Worm (Caenorhabditis elegans): ENCODE data around the gene mdt-8.
A peak's percentile ranks its signal among the peaks of the same experiment; 100 is the strongest.

mdt-8 gene

DNA sequence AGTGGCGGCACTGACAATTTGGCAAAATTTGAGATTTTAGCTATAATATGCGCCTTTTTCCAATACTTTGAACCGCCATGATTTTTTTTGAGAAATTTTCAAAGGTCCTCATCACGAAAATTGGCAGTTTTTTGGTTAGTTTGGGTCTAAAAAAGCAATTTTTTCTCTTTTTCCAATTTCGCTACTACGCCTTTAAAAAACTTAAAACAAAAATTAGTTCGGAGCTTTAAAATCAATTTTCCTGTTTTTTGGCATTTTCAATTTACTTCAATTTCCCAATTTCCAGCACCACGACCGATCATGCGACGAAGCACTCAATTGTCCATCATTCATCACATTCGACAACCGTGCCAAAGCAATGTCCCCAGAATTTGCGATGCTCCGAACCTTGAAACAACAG, 36.3 kb downstream of the mdt-8 start, which contains the start of gene B0334.5:
Gene B0334.5 (plus strand): TSS at position 301 of the 400 bp plus-strand sequence.
- TF ChIP-seq sdz-12 (GFP tag; optimal IDR thresholded peaks at IDR 0.05) (no peak), snpc-1.2 (GFP tag; IDR thresholded peaks at IDR 0.05) (no peak), fkh-10 (GFP tag; optimal IDR thresholded peaks at IDR 0.05) (no peak), madf-9 (GFP tag; conservative IDR thresholded peaks at IDR 0.05) (no peak), unc-62 (GFP tag; optimal IDR thresholded peaks at IDR 0.05 in 1 of 2) (peak in 1 of 2 experiments; percentile 81), unc-62 (tag; optimal IDR thresholded peaks at IDR 0.05) (no peak), nhr-42 (GFP tag; IDR thresholded peaks at IDR 0.05) (no peak)

DNA sequence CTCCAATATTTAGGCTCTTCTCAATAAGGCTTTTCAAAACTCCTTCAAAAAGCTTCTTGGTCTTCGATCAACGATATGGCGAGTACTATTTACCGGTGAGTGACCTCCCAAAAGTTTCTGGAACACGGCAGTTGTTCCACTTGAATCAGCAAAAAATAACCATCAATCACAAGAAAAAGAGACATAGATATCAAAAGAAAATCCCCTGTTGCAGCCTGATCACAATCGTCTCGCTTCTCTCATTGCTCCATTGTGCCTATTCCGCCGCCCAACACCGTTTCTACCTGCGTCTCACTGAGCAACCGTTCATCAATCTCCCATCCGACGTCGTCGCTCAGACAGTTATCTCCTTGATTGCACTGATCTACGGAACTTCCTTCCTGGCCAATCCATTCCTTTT, 36.8 kb downstream of the mdt-8 start, which contains the start of gene emc-5:
Gene emc-5 (plus strand): TSS at position 14 of the 400 bp plus-strand sequence.
- TF ChIP-seq hmg-1.1 (GFP tag; IDR thresholded peaks at IDR 0.05) (no peak), lsy-2 (tag; optimal IDR thresholded peaks at IDR 0.05) (peak in 1 of 2 experiments; percentile 15), daf-16 (GFP tag; optimal IDR thresholded peaks at IDR 0.05) (peak in 1 of 2 experiments; percentile 43), daf-16 (tag; optimal IDR thresholded peaks at IDR 0.05) (no peak), mes-2 (tag; optimal IDR thresholded peaks at IDR 0.05; ENCODE audit: poor library complexity, severe bottlenecking) (peak; percentile 29), ceh-62 (tag; optimal IDR thresholded peaks at IDR 0.05) (no peak), ceh-44 (GFP tag; IDR thresholded peaks at IDR 0.05) (no peak)

ce11 chrII:11495806-11496205, 37.8 kb downstream of the mdt-8 start:
- TF ChIP-seq F49E8.2 (tag; optimal IDR thresholded peaks at IDR 0.05; ENCODE audit: borderline replicate concordance) (no peak), lin-39 (tag; optimal IDR thresholded peaks at IDR 0.05) (no peak), daf-12 (tag; optimal IDR thresholded peaks at IDR 0.05) (no peak), ceh-20 (GFP tag; IDR thresholded peaks at IDR 0.05) (no peak), zag-1 (tag; optimal IDR thresholded peaks at IDR 0.05) (no peak), spr-3 (GFP tag; optimal IDR thresholded peaks at IDR 0.05) (no peak)

DNA sequence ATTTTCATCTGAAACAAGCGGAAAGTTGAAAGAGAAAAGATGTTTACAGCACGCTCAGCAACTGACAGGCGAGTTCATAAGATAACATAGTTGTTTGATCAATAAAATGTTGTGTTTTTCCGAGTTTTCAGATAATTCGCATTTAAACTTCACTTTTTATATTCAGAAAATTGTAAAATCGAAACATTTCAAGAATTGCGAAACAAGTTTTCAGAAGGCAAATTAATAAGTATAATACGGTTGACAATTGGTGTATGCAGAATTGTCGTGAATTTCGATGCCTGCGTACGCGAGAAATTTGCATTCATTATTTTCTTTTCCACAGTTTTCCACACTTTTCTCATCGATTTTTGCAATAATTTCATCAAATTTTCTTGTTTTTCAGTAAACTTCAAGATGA, 38.3 kb downstream of the mdt-8 start, which contains the start of the genes ooc-3 and B0334.4:
Gene ooc-3 (minus strand): TSS at position 15 of the 400 bp plus-strand sequence.
Gene B0334.4 (plus strand): TSS at position 386 of the 400 bp plus-strand sequence.
- TF ChIP-seq daf-8 (GFP tag; IDR thresholded peaks at IDR 0.05) (no peak), hlh-30 (tag; optimal IDR thresholded peaks at IDR 0.05; ENCODE audit: insufficient read depth) (peak; percentile 7), fos-1 (tag; optimal IDR thresholded peaks at IDR 0.05) (no peak), Y48G9A.11 (GFP tag; IDR thresholded peaks at IDR 0.05) (no peak), lsy-2 (tag; optimal IDR thresholded peaks at IDR 0.05) (peak in 1 of 2 experiments; percentile 94), mes-2 (tag; optimal IDR thresholded peaks at IDR 0.05; ENCODE audit: poor library complexity, severe bottlenecking) (peak; percentile 26), daf-16 (GFP tag; optimal IDR thresholded peaks at IDR 0.05) (no peak), daf-16 (tag; optimal IDR thresholded peaks at IDR 0.05) (peak; percentile 64), dpl-1 (GFP tag; optimal IDR thresholded peaks at IDR 0.05) (peak; percentile 42), aha-1 (tag) (no peak)

- TF ChIP-seq aha-1 (tag) (peak; percentile 59), lsy-2 (tag; optimal IDR thresholded peaks at IDR 0.05) (peak in 1 of 2 experiments; percentile 56), dve-1 (tag; optimal IDR thresholded peaks at IDR 0.05; ENCODE audit: insufficient read depth) (peak; percentile 71), F49E8.2 (tag; optimal IDR thresholded peaks at IDR 0.05; ENCODE audit: borderline replicate concordance) (no peak), rbr-2 (tag; optimal IDR thresholded peaks at IDR 0.05) (no peak), mes-2 (tag; optimal IDR thresholded peaks at IDR 0.05; ENCODE audit: poor library complexity, severe bottlenecking) (peak; percentile 34), nhr-77 (tag; optimal IDR thresholded peaks at IDR 0.05) (peak; percentile 9), jun-1 (tag; optimal IDR thresholded peaks at IDR 0.05) (peak; percentile 35), daf-8 (GFP tag; IDR thresholded peaks at IDR 0.05) (no peak), egl-27 (tag; optimal IDR thresholded peaks at IDR 0.05) (no peak), daf-16 (GFP tag; optimal IDR thresholded peaks at IDR 0.05) (no peak), daf-16 (tag; optimal IDR thresholded peaks at IDR 0.05) (peak; percentile 19), pqm-1 (tag; optimal IDR thresholded peaks at IDR 0.05) (no peak), snpc-4 (tag; optimal IDR thresholded peaks at IDR 0.05) (no peak), mep-1 (tag; optimal IDR thresholded peaks at IDR 0.05) (peak; percentile 41), tra-1 (GFP tag; IDR thresholded peaks at IDR 0.05) (no peak), nhr-25 (tag; optimal IDR thresholded peaks at IDR 0.05; ENCODE audit: borderline replicate concordance, insufficient read depth) (peak; percentile 1), spr-1 (tag; optimal IDR thresholded peaks at IDR 0.05) (no peak), pha-4 (GFP tag; IDR thresholded peaks at IDR 0.05) (no peak), pha-4 (tag; optimal IDR thresholded peaks at IDR 0.05) (no peak), lin-13 (GFP tag; optimal IDR thresholded peaks at IDR 0.05) (peak; percentile 15), hlh-30 (tag; optimal IDR thresholded peaks at IDR 0.05; ENCODE audit: insufficient read depth) (peak; percentile 43), ztf-7 (tag; optimal IDR thresholded peaks at IDR 0.05) (no peak), F10B5.3 (tag; optimal IDR thresholded peaks at IDR 0.05) (no peak), spr-3 (GFP tag; optimal IDR thresholded peaks at IDR 0.05) (no peak), D1046.2 (GFP tag; IDR thresholded peaks at IDR 0.05) (no peak)
Observed at ce11 chrII:11492843-11493242, 40.8 kb downstream of the mdt-8 start, which contains the start of gene hacl-1. TSS of gene hacl-1 (minus strand) at chrII:11492963.
